Fruit fly (Drosophila melanogaster) whole organism, prepupa: ENCODE results near the gene RSG7.

Experiments used
- CG15336 ChIP-seq: fragments of 200-800 bp; sonication (Bioruptor generic); IDR thresholded peaks from 2 replicates; pipeline ENCODE4 v1.3.6; 2022; ENCODE audit warnings: missing biosample characterization, missing genetic modification characterization
- CG9139 ChIP-seq: fragments of 200-800 bp; sonication (Bioruptor generic); optimal IDR thresholded peaks from 3 replicates; lab custom pipeline; 2017; ENCODE audit warnings: missing biosample characterization, mild to moderate bottlenecking, missing genetic modification characterization
- Hr4 ChIP-seq: fragments of 200-800 bp; sonication (Bioruptor generic); optimal IDR thresholded peaks from 3 replicates; lab custom pipeline; 2016; ENCODE audit warnings: missing biosample characterization, missing genetic modification characterization

DNA sequence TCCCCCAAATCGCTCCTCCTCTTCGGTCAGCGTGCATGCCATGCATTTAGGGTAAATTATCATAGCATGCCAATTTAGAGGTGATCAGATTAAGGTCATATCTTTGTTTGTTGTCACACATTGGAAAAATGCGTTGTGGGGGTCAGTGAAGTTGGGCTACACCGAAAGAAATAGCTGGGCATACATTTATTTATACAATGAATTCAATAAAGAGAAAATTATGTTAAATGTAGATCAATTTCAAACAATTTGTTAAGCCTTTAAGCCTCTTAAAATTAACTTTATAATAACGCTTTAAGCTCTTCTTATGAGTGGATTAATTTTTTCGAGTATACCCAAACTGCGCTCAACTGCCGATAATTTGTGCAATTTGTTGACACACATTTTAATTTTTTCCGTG is 29.9 kb downstream of the RSG7 start:
- TF ChIP-seq CG15336 (GFP tag; lab: Robert Waterston, UW) = 0 out of 2 replicates have a peak, but pooled peaks have one; percentile 44
- TF ChIP-seq Hr4 (GFP tag; lab: Kevin White, UChicago) = peak; percentile 18
- no peak for TF ChIP-seq CG9139 (GFP tag; lab: Kevin White, UChicago)
